Fruit fly (Drosophila melanogaster): ENCODE measurements around the gene CG32112.

Gene CG32112

DNA sequence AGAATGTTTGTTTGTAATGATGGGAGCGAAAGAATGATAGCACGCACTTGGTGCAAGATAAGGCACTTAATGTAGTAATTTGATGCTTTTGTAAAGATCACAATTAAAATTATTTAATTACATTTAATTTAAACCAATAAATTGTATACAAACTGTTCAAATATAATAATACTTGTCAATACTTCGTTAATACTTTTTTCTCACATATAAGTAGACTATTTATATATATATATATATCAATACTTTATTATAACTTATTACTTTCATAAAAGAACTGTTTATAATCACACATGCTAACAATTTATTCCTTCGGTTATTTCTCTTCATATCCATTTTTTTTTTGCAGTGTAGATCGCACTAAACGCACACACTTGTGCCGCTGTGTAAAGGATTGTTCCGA lies 23.9 kb upstream of the CG32112 start (continued):
- TF ChIP-seq CG31441 (GFP tag; IDR thresholded peaks at IDR 0.05) (peak; percentile 53), MBD-R2 (GFP tag; IDR thresholded peaks at IDR 0.05) (no peak), vfl (GFP tag; optimal IDR thresholded peaks at IDR 0.05) (no peak), CG18262 (tag; optimal IDR thresholded peaks at IDR 0.05) (peak; percentile 58), insv (GFP tag; optimal IDR thresholded peaks at IDR 0.05) (no peak), CG6654 (GFP tag; optimal IDR thresholded peaks at IDR 0.05) (peak; percentile 26), Dek (tag; optimal IDR thresholded peaks at IDR 0.05) (no peak), Sox100B (GFP tag; optimal IDR thresholded peaks at IDR 0.05) (peak; percentile 60), zf30C (GFP tag; optimal IDR thresholded peaks at IDR 0.05) (no peak), CG10543 (GFP tag; optimal IDR thresholded peaks at IDR 0.05) (no peak), tin (GFP tag; optimal IDR thresholded peaks at IDR 0.05) (peak; percentile 19), bsh (GFP tag; optimal IDR thresholded peaks at IDR 0.05) (peak in 1 of 2 experiments; percentile 20), fd96Cb (tag; optimal IDR thresholded peaks at IDR 0.05) (peak; percentile 44), unc-4 (GFP tag; IDR thresholded peaks at IDR 0.05; ENCODE audit: partially characterized antibody) (no peak), tna (GFP tag; IDR thresholded peaks at IDR 0.05; ENCODE audit: partially characterized antibody) (no peak), CG9437 (GFP tag; optimal IDR thresholded peaks at IDR 0.05) (peak; percentile 11), CG9727 (GFP tag; optimal IDR thresholded peaks at IDR 0.05) (peak; percentile 44), kay (GFP tag; optimal IDR thresholded peaks at IDR 0.05) (no peak), CG4820 (GFP tag; optimal IDR thresholded peaks at IDR 0.05) (peak; percentile 9), CG2678 (tag; optimal IDR thresholded peaks at IDR 0.05) (peak; percentile 38), slp2 (GFP tag; optimal IDR thresholded peaks at IDR 0.05) (no peak), lola (GFP tag; optimal IDR thresholded peaks at IDR 0.05) (peak in 1 of 3 experiments; percentile 44), dati (GFP tag; IDR thresholded peaks at IDR 0.05) (no peak), CG10979 (tag; optimal IDR thresholded peaks at IDR 0.05) (peak; percentile 69)

DNA sequence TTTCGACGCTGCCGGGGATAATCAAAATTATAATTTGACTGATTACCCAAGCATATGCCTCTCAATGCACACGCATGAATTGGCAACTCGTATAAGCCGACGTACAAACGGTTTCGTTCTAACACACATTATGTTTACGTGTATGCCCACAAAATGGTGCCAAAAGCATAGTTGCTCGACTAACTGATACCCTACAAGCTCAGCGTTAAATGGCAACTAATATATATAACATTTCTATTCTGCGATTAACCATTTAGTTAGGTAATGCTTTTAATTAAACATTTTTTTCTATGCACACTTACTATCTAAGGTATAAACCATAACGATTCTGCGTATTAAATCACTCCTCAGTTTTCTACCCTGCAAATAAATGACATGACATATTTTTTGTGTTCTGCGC lies 20.8 kb upstream of the CG32112 start:
- TF ChIP-seq C15 (GFP tag; IDR thresholded peaks at IDR 0.05) (no peak), CG14860 (GFP tag; IDR thresholded peaks at IDR 0.05; ENCODE audit: partially characterized antibody) (peak; percentile 64), pnt (GFP tag; optimal IDR thresholded peaks at IDR 0.05) (no peak), sens (GFP tag) (peak; percentile 33), Fer3 (tag; optimal IDR thresholded peaks at IDR 0.05) (no peak), sc (optimal IDR thresholded peaks at IDR 0.05) (no peak), sc (GFP tag; optimal IDR thresholded peaks at IDR 0.05) (no peak), eyg (GFP tag; optimal IDR thresholded peaks at IDR 0.05) (no peak), CG11247 (GFP tag; IDR thresholded peaks at IDR 0.05) (no peak), gem (tag; optimal IDR thresholded peaks at IDR 0.05) (peak; percentile 20), CG15011 (GFP tag; optimal IDR thresholded peaks at IDR 0.05) (no peak), cg (GFP tag; optimal IDR thresholded peaks at IDR 0.05) (no peak), Mes4 (GFP tag; optimal IDR thresholded peaks at IDR 0.05) (no peak), Deaf1 (tag; optimal IDR thresholded peaks at IDR 0.05) (no peak), CG12391 (tag; optimal IDR thresholded peaks at IDR 0.05) (no peak), HLH3B (GFP tag; IDR thresholded peaks at IDR 0.05) (no peak), Antp (GFP tag; optimal IDR thresholded peaks at IDR 0.05) (no peak), CG17328 (GFP tag; IDR thresholded peaks at IDR 0.05) (0 out of 2 replicates have a peak, but pooled peaks have one; percentile 24), CG16779 (GFP tag; IDR thresholded peaks at IDR 0.05) (no peak), dm (GFP tag; optimal IDR thresholded peaks at IDR 0.05) (no peak), row (GFP tag; IDR thresholded peaks at IDR 0.05) (peak; percentile 56; the same call in 2 of the 3 replicates), D19A (tag; optimal IDR thresholded peaks at IDR 0.05) (peak; percentile 32), HLH4C (GFP tag; IDR thresholded peaks at IDR 0.05; ENCODE audit: partially characterized antibody) (peak; percentile 69), Xrp1 (GFP tag; IDR thresholded peaks at IDR 0.05) (peak; percentile 6; the same call in 1 of the 2 replicates), CG1603 (tag; optimal IDR thresholded peaks at IDR 0.05) (peak; percentile 35), nerfin-2 (GFP tag; IDR thresholded peaks at IDR 0.05; ENCODE audit: partially characterized antibody) (no peak), al (GFP tag; IDR thresholded peaks at IDR 0.05) (no peak), gt (GFP tag; IDR thresholded peaks at IDR 0.05) (no peak)
